Fruit fly (Drosophila melanogaster): ENCODE results near the gene side-IV.

side-IV gene

DNA sequence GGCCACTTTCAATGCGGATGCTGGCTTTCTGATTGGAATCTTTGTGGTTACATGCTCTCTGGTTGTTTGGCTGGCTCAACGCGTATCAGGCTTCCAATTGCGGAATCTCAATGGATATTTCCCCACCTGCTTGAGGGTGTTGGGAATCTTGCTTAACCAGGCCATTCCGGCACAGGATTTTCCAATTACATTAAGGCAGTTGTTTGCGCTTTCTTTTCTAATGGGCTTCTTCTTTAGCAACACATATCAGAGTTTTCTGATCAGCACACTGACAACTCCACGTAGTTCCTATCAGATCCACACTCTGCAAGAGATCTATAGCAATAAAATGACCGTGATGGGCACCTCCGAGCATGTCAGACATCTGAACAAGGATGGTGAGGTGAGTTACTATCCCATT is 28.2 kb upstream of the side-IV start:
- no peak for TF ChIP-seq lz (GFP tag; optimal IDR thresholded peaks at IDR 0.05)
- TF ChIP-seq CG6276 (GFP tag; optimal IDR thresholded peaks at IDR 0.05), result no peak
- TF ChIP-seq acj6 (GFP tag; optimal IDR thresholded peaks at IDR 0.05), result no peak
- no peak for TF ChIP-seq Hr39 (GFP tag; optimal IDR thresholded peaks at IDR 0.05)
- TF ChIP-seq OdsH (GFP tag; optimal IDR thresholded peaks at IDR 0.05), result no peak
- TF ChIP-seq dac (GFP tag; optimal IDR thresholded peaks at IDR 0.05), result no peak
- no peak for TF ChIP-seq pdm3 (GFP tag; optimal IDR thresholded peaks at IDR 0.05)
- no peak for TF ChIP-seq topi (GFP tag; optimal IDR thresholded peaks at IDR 0.05)
- no peak for TF ChIP-seq CG32006 (GFP tag; optimal IDR thresholded peaks at IDR 0.05)
- TF ChIP-seq Lpt (GFP tag; optimal IDR thresholded peaks at IDR 0.05), result no peak
- TF ChIP-seq Sox15 (GFP tag; optimal IDR thresholded peaks at IDR 0.05), result no peak
- no peak for TF ChIP-seq CG4318 (GFP tag; optimal IDR thresholded peaks at IDR 0.05)
- TF ChIP-seq CG6854 (GFP tag; optimal IDR thresholded peaks at IDR 0.05), result no peak
- no peak for TF ChIP-seq fd85E (GFP tag; optimal IDR thresholded peaks at IDR 0.05)
- TF ChIP-seq CG6808 (GFP tag; optimal IDR thresholded peaks at IDR 0.05), result no peak
- TF ChIP-seq Ets96B (tag; optimal IDR thresholded peaks at IDR 0.05), result no peak
- no peak for TF ChIP-seq CG10631 (GFP tag; optimal IDR thresholded peaks at IDR 0.05)
- no peak for TF ChIP-seq CG3919 (GFP tag; optimal IDR thresholded peaks at IDR 0.05)
- TF ChIP-seq CG11762 (GFP tag; optimal IDR thresholded peaks at IDR 0.05; ENCODE audit: insufficient read depth), result no peak

DNA sequence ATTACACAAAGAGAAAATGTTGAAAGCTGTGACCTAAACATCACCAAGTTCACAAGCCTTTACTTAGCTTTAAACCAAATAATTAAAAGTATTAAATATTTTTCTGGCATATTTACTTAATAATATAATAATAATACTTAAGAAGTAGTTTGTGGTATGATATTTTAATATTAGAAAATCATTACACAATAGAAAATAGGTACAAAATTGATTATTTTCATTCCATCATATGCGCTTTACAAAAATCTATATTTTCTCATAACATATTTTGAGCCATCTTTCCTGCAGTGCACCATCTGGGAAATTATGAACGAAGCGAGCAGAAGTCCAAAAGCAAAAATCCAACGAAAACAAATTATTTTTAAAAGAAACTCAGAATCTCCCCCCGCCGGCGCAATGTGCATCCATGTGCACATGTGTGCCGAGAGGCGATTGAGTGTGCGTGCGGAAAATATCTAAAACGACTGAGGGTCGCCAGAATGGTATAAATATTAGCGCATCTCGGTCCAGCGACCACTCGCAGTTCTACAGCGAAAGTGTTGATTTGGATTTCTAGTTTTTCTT is 24.8 kb upstream of the side-IV start, which contains the start of gene Act87E:
Gene Act87E (plus strand): TSS at position 514 of the 564 bp plus-strand sequence.
- peak; percentile 11 for TF ChIP-seq svp (GFP tag)
- TF ChIP-seq Smox (GFP tag; optimal IDR thresholded peaks at IDR 0.05), result no peak
- no peak for TF ChIP-seq CG16779 (tag; optimal IDR thresholded peaks at IDR 0.05)
- no peak for TF ChIP-seq Sox14 (GFP tag; optimal IDR thresholded peaks at IDR 0.05)
- peak; percentile 26 for TF ChIP-seq CG9139 (GFP tag; optimal IDR thresholded peaks at IDR 0.05)
- no peak for TF ChIP-seq CG11762 (GFP tag; optimal IDR thresholded peaks at IDR 0.05; ENCODE audit: insufficient read depth)
- peak; percentile 56 for TF ChIP-seq CG15336 (GFP tag; IDR thresholded peaks at IDR 0.05)
- TF ChIP-seq Hr38 (GFP tag; optimal IDR thresholded peaks at IDR 0.05), result no peak
- TF ChIP-seq CG34406 (GFP tag; optimal IDR thresholded peaks at IDR 0.05), result peak; percentile 18
- peak in 1 of 2 experiments; percentile 46 for TF ChIP-seq salr (GFP tag; optimal IDR thresholded peaks at IDR 0.05)
- TF ChIP-seq CG6163 (GFP tag; IDR thresholded peaks at IDR 0.05), result no peak
- peak; percentile 64 for TF ChIP-seq CG8119 (GFP tag; IDR thresholded peaks at IDR 0.05)
- TF ChIP-seq achi (GFP tag; optimal IDR thresholded peaks at IDR 0.05), result peak; percentile 19
- no peak for TF ChIP-seq Met (GFP tag; optimal IDR thresholded peaks at IDR 0.05)
- TF ChIP-seq CG32006 (GFP tag; optimal IDR thresholded peaks at IDR 0.05), result peak; percentile 67
- peak; percentile 58 for TF ChIP-seq CG10631 (GFP tag; optimal IDR thresholded peaks at IDR 0.05)
- TF ChIP-seq lz (GFP tag; optimal IDR thresholded peaks at IDR 0.05), result no peak
- TF ChIP-seq Eip93F (GFP tag; optimal IDR thresholded peaks at IDR 0.05), result no peak
- peak; percentile 49 for TF ChIP-seq CG3032 (tag; optimal IDR thresholded peaks at IDR 0.05)
- TF ChIP-seq Blimp-1 (GFP tag; optimal IDR thresholded peaks at IDR 0.05), result no peak
- TF ChIP-seq Gug (GFP tag; IDR thresholded peaks at IDR 0.05), result no peak
- no peak for TF ChIP-seq esn (GFP tag; optimal IDR thresholded peaks at IDR 0.05)
- TF ChIP-seq Ets21C (GFP tag; optimal IDR thresholded peaks at IDR 0.05), result no peak
- TF ChIP-seq net (GFP tag; optimal IDR thresholded peaks at IDR 0.05), result peak; percentile 37
- TF ChIP-seq Ets96B (tag; optimal IDR thresholded peaks at IDR 0.05), result no peak
- TF ChIP-seq CG10669 (GFP tag; optimal IDR thresholded peaks at IDR 0.05), result peak; percentile 33
- TF ChIP-seq CG3919 (GFP tag; optimal IDR thresholded peaks at IDR 0.05), result peak; percentile 1
- peak; percentile 28 for TF ChIP-seq CG6276 (GFP tag; optimal IDR thresholded peaks at IDR 0.05)
- no peak for TF ChIP-seq CG6792 (GFP tag; optimal IDR thresholded peaks at IDR 0.05)
- TF ChIP-seq vri (GFP tag; optimal IDR thresholded peaks at IDR 0.05), result no peak
- no peak for TF ChIP-seq Sox15 (GFP tag; optimal IDR thresholded peaks at IDR 0.05)
- TF ChIP-seq Sox102F (GFP tag; optimal IDR thresholded peaks at IDR 0.05), result no peak
- no peak for TF ChIP-seq fd59A (GFP tag; optimal IDR thresholded peaks at IDR 0.05)
- TF ChIP-seq Hr39 (GFP tag; optimal IDR thresholded peaks at IDR 0.05), result no peak
- no peak for TF ChIP-seq Hr4 (GFP tag; optimal IDR thresholded peaks at IDR 0.05)
- TF ChIP-seq OdsH (GFP tag; optimal IDR thresholded peaks at IDR 0.05), result peak; percentile 26
- peak; percentile 36 for TF ChIP-seq spab (GFP tag; optimal IDR thresholded peaks at IDR 0.05)
- peak; percentile 54 for TF ChIP-seq CG6808 (GFP tag; optimal IDR thresholded peaks at IDR 0.05)
- TF ChIP-seq Eip78C (GFP tag), result peak; percentile 77
- peak; percentile 13 for TF ChIP-seq acj6 (GFP tag; optimal IDR thresholded peaks at IDR 0.05)
- peak; percentile 23 for TF ChIP-seq dsx (GFP tag; optimal IDR thresholded peaks at IDR 0.05; ENCODE audit: poor library complexity, severe bottlenecking)
- no peak for TF ChIP-seq CG8319 (GFP tag; optimal IDR thresholded peaks at IDR 0.05)
